Worm (Caenorhabditis elegans) whole organism, L3 larva: Measurements from ENCODE around the gene C25E10.5.

Experiments
- elt-1 ChIP-seq: fragments of 150-350 bp; optimal IDR thresholded peaks from 2 replicates; lab custom pipeline; 2014; ENCODE audit warnings: missing biosample characterization, missing genetic modification characterization
- jun-1 ChIP-seq: fragments of 150-350 bp; optimal IDR thresholded peaks from 2 replicates; lab custom pipeline; 2014; ENCODE audit warnings: missing biosample characterization, missing genetic modification reagents, missing genetic modification characterization
- nhr-11 ChIP-seq: fragments of 150-350 bp; optimal IDR thresholded peaks from 2 replicates; lab custom pipeline; 2014; ENCODE audit warnings: missing biosample characterization, missing genetic modification characterization

DNA sequence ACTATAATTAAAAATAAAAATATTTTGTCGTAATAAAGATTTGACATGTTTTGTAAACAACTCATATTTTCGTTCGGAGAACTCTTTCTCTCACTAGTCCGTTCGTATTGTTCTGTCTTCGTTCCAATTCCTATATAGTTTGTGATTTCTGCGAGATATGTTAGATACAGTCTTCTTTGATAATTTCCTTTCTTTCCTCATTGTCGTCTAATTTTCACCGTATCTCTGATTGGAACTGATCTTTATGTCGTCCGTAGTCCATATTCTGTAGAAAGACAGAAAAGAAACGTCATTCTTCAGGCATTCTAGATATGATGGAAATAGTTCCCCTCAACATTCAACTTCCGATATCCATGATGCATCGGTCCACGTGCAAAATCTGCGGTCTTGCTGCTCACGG, 14.5 kb downstream of the C25E10.5 start, which contains the start of gene nhr-30:
- TF ChIP-seq jun-1 (tag; lab: Kevin White, UChicago) (no peak), elt-1 (tag; lab: Kevin White, UChicago) (no peak), nhr-11 (tag; lab: Kevin White, UChicago) (no peak)
